Worm (Caenorhabditis elegans): ENCODE measurements around the gene R07G3.7.

DNA sequence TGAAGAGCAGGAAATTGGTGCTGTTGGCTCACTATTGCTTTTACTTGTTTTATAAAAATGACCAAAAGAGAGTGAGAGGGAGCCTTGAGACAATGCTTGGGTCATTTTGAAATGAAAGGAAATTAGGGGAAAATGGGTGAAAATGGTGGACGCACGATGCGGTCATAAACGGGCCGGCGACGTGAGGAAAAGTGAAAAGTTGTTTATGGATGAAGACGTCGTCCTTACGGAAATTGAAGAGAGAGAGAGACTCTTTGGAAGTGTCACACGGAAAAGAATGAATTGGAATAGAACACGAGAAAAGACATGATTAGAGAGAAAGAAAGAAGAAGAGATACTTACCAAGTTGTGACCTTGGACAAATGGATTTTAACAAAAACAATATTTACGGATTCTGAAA lies 8.0 kb upstream of the R07G3.7 start:
- TF ChIP-seq W03F9.2 (tag; optimal IDR thresholded peaks at IDR 0.05) (no peak), him-1 (tag; optimal IDR thresholded peaks at IDR 0.05) (no peak)
